Fruit fly (Drosophila melanogaster) whole organism, prepupa: ENCODE results near the gene CG7341.

Experiments
- CG16779 ChIP-seq: fragments of 200-800 bp; sonication (Bioruptor generic); optimal IDR thresholded peaks from 3 replicates; lab custom pipeline; 2017; ENCODE audit warnings: missing biosample characterization, mild to moderate bottlenecking, missing genetic modification characterization
- CG34406 ChIP-seq: fragments of 200-800 bp; sonication (Bioruptor generic); optimal IDR thresholded peaks from 3 replicates; lab custom pipeline; 2016; ENCODE audit warnings: missing biosample characterization, missing genetic modification characterization
- CG6163 ChIP-seq: fragments of 200-800 bp; sonication (Bioruptor generic); IDR thresholded peaks from 3 replicates; pipeline ENCODE4 v1.3.6; 2022; ENCODE audit warnings: missing biosample characterization, missing genetic modification characterization
- CG8632 ChIP-seq: fragments of 200-800 bp; sonication (Bioruptor generic); optimal IDR thresholded peaks from 3 replicates; lab custom pipeline; 2016; ENCODE audit warnings: missing biosample characterization, missing genetic modification characterization
- Eip78C ChIP-seq: fragments of 200-800 bp; sonication (Bioruptor generic); peaks from one replicate; lab custom pipeline; 2016; ENCODE audit warnings: missing biosample characterization, missing genetic modification characterization
- Ets21C ChIP-seq: fragments of 200-800 bp; sonication (Bioruptor generic); optimal IDR thresholded peaks from 3 replicates; lab custom pipeline; 2016; ENCODE audit warnings: missing biosample characterization, missing genetic modification characterization
- Hr38 ChIP-seq: sonication (Bioruptor generic); optimal IDR thresholded peaks from 2 replicates; lab custom pipeline; 2016; ENCODE audit warnings: missing biosample characterization, missing genetic modification characterization
- Hr39 ChIP-seq: fragments of 200-800 bp; sonication (Bioruptor generic); optimal IDR thresholded peaks from 2 replicates; lab custom pipeline; 2016; ENCODE audit warnings: missing biosample characterization, missing genetic modification characterization
- Lpt ChIP-seq: fragments of 200-800 bp; sonication (Bioruptor generic); optimal IDR thresholded peaks from 3 replicates; lab custom pipeline; 2016; ENCODE audit warnings: missing biosample characterization, missing genetic modification characterization
- Sox14 ChIP-seq: fragments of 200-800 bp; sonication (Bioruptor generic); optimal IDR thresholded peaks from 3 replicates; lab custom pipeline; 2016; ENCODE audit warnings: missing biosample characterization, missing genetic modification characterization
- Sox15 ChIP-seq: fragments of 200-800 bp; sonication (Bioruptor generic); optimal IDR thresholded peaks from 3 replicates; lab custom pipeline; 2016; ENCODE audit warnings: missing biosample characterization, missing genetic modification characterization
- achi ChIP-seq: fragments of 200-800 bp; sonication (Bioruptor generic); optimal IDR thresholded peaks from 3 replicates; lab custom pipeline; 2016; ENCODE audit warnings: missing biosample characterization, missing genetic modification characterization
- dac ChIP-seq: fragments of 200-800 bp; sonication (Bioruptor generic); optimal IDR thresholded peaks from 2 replicates; lab custom pipeline; 2017; ENCODE audit warnings: missing biosample characterization, mild to moderate bottlenecking, missing genetic modification characterization
- eg ChIP-seq: fragments of 200-800 bp; sonication (Bioruptor generic); IDR thresholded peaks from 3 replicates; pipeline ENCODE4 v1.3.6; 2022; ENCODE audit warnings: missing biosample characterization, missing genetic modification characterization
- fkh ChIP-seq: fragments of 200-800 bp; sonication (Bioruptor generic); optimal IDR thresholded peaks from 3 replicates; lab custom pipeline; 2017; ENCODE audit warnings: missing biosample characterization, mild to moderate bottlenecking, missing genetic modification characterization, moderate library complexity
- lz ChIP-seq: fragments of 200-800 bp; sonication (Bioruptor generic); optimal IDR thresholded peaks from 3 replicates; lab custom pipeline; 2016; ENCODE audit warnings: missing biosample characterization, missing genetic modification characterization
- pdm3 ChIP-seq: fragments of 200-800 bp; sonication (Bioruptor generic); optimal IDR thresholded peaks from 3 replicates; lab custom pipeline; 2016; ENCODE audit warnings: missing biosample characterization, missing genetic modification characterization
- salr ChIP-seq, 2 experiments: fragments of 200-800 bp; sonication (Bioruptor generic); optimal IDR thresholded peaks; 3 replicates each; lab custom pipeline; 2016 to 2018; ENCODE audit warnings: missing biosample characterization in 2 of 2, missing genetic modification characterization in 2 of 2, mild to moderate bottlenecking in 1 of 2
- svp ChIP-seq: fragments of 200-800 bp; sonication (Bioruptor generic); peaks from one replicate; lab custom pipeline; 2016; ENCODE audit warnings: missing biosample characterization, missing genetic modification characterization
- topi ChIP-seq: fragments of 200-800 bp; sonication (Bioruptor generic); optimal IDR thresholded peaks from 3 replicates; lab custom pipeline; 2016; ENCODE audit warnings: missing biosample characterization, missing genetic modification characterization

The CG7341 gene

dm6 chr3L:18164804-18165203 lies 52.0 kb downstream of the CG7341 start:
- TF ChIP-seq CG34406 (GFP tag; lab: Kevin White, UChicago) (no peak), svp (GFP tag; lab: Kevin White, UChicago) (no peak), Eip78C (peak; percentile 62)

DNA sequence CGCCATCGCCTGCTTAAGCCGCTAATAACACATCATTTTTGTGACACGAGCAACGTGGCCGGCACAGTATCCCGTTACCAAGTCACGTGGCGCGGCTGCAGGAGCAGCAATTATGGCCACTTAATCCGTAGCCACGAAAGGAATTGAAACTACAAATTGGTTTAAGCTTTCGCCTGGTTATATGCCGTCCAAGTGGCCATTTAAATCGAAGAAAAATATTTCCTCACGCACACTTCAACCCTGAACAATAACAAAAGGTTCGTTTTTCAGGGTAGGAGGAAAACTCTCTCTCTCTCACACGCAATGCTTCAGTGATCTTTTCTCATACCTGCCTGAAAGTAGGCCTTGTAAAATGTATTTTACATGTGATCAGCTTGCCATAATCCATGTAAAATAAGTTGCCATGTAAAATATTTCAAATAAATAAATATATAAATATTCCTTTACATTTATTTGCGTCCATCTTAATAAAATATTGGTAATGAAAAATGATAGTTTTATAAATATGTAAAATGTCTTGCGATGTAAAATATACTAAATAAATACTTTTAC lies 54.3 kb downstream of the CG7341 start:
- no peak for TF ChIP-seq achi
- TF ChIP-seq fkh, result no peak
- no peak for TF ChIP-seq Hr38 (GFP tag; lab: Kevin White, UChicago)
- TF ChIP-seq CG8632 (GFP tag; lab: Kevin White, UChicago), result no peak
- no peak for TF ChIP-seq topi (GFP tag; lab: Kevin White, UChicago)
- no peak for TF ChIP-seq lz
- TF ChIP-seq Sox14 (GFP tag; lab: Kevin White, UChicago), result no peak
- no peak for TF ChIP-seq Ets21C
- TF ChIP-seq dac, result no peak
- TF ChIP-seq pdm3 (GFP tag; lab: Kevin White, UChicago), result no peak
- no peak for TF ChIP-seq eg
- TF ChIP-seq Hr39 (GFP tag; lab: Kevin White, UChicago), result no peak
- TF ChIP-seq Lpt (GFP tag; lab: Kevin White, UChicago), result no peak
- TF ChIP-seq Sox15, result no peak
- TF ChIP-seq CG6163 (GFP tag; lab: Robert Waterston, UW), result no peak; the same call in 2 of the 3 replicates
- no peak for TF ChIP-seq CG16779
- TF ChIP-seq salr (GFP tag; optimal IDR thresholded peaks at IDR 0.05; lab: Kevin White, UChicago), result no peak
- TF ChIP-seq Eip78C, result no peak
- TF ChIP-seq, all 60 proteins: peak for 0
